Fruit fly (Drosophila melanogaster) whole organism, prepupa: ENCODE data around the gene Oat.

ENCODE experiments used
- CG11762 ChIP-seq: fragments of 200-800 bp; sonication (Bioruptor generic); optimal IDR thresholded peaks from 3 replicates; lab custom pipeline; 2016; ENCODE audit warnings: missing biosample characterization, missing genetic modification characterization; ENCODE audit not compliant: insufficient read depth
- CG11902 ChIP-seq: fragments of 200-800 bp; sonication (Bioruptor generic); optimal IDR thresholded peaks from 3 replicates; lab custom pipeline; 2016; ENCODE audit warnings: missing biosample characterization, missing genetic modification characterization
- CG6792 ChIP-seq: fragments of 200-800 bp; sonication (Bioruptor generic); optimal IDR thresholded peaks from 3 replicates; lab custom pipeline; 2016; ENCODE audit warnings: missing biosample characterization, missing genetic modification characterization
- CG8119 ChIP-seq: fragments of 200-800 bp; sonication (Bioruptor generic); IDR thresholded peaks from 3 replicates; pipeline ENCODE4 v1.3.6; 2022; ENCODE audit warnings: missing biosample characterization, missing genetic modification characterization
- OdsH ChIP-seq: fragments of 200-800 bp; sonication (Bioruptor generic); optimal IDR thresholded peaks from 3 replicates; lab custom pipeline; 2016; ENCODE audit warnings: missing biosample characterization, missing genetic modification characterization
- Sox102F ChIP-seq: fragments of 200-800 bp; sonication (Bioruptor generic); optimal IDR thresholded peaks from 2 replicates; lab custom pipeline; 2016; ENCODE audit warnings: missing biosample characterization, mild to moderate bottlenecking, missing genetic modification characterization
- cyc ChIP-seq: fragments of 200-800 bp; sonication (Bioruptor generic); optimal IDR thresholded peaks from 3 replicates; lab custom pipeline; 2016; ENCODE audit warnings: missing biosample characterization, missing genetic modification characterization
- fd85E ChIP-seq: fragments of 200-800 bp; sonication (Bioruptor generic); optimal IDR thresholded peaks from 3 replicates; lab custom pipeline; 2016; ENCODE audit warnings: missing biosample characterization, missing genetic modification characterization

dm6 chr3L:19642448-19643020 lies 7.1 kb downstream of the Oat start, which contains the start of gene Rnf146:
- TF ChIP-seq fd85E (no peak), CG11762 (no peak), CG6792 (GFP tag; lab: Kevin White, UChicago) (no peak), Sox102F (GFP tag; lab: Kevin White, UChicago) (no peak), CG8119 (GFP tag; lab: Robert Waterston, UW) (no peak), cyc (GFP tag; lab: Kevin White, UChicago) (no peak), CG11902 (GFP tag; lab: Kevin White, UChicago) (no peak), OdsH (GFP tag; lab: Kevin White, UChicago) (no peak)
